Fruit fly (Drosophila melanogaster) whole organism, embryonic: ENCODE data around the gene CG8419.
A peak's percentile ranks its signal among the peaks of the same experiment; 100 is the strongest.

ENCODE experiments used
- Asciz ChIP-seq: fragments of 200-800 bp; sonication (Bioruptor generic); optimal IDR thresholded peaks from 2 replicates; lab custom pipeline; 2017; ENCODE audit warnings: missing biosample characterization, mild to moderate bottlenecking, missing genetic modification characterization, missing genetic modification reagents
- B-H1 ChIP-seq: fragments of 200-800 bp; sonication (Bioruptor generic); IDR thresholded peaks from 3 replicates; pipeline ENCODE4 v1.3.6; 2022; ENCODE audit warnings: missing biosample characterization, missing genetic modification characterization
- BEAF-32 ChIP-seq: fragments of 200-800 bp; sonication (Bioruptor generic); optimal IDR thresholded peaks from 3 replicates; lab custom pipeline; 2017; ENCODE audit warnings: missing biosample characterization, missing genetic modification characterization, mild to moderate bottlenecking, moderate library complexity, missing genetic modification reagents
- BtbVII ChIP-seq: fragments of 200-800 bp; sonication (Bioruptor generic); optimal IDR thresholded peaks from 3 replicates; lab custom pipeline; 2017; ENCODE audit warnings: missing biosample characterization, mild to moderate bottlenecking, missing genetic modification characterization
- CG10274 ChIP-seq: fragments of 200-800 bp; sonication (Bioruptor generic); optimal IDR thresholded peaks from 3 replicates; lab custom pipeline; 2017; ENCODE audit warnings: missing biosample characterization, mild to moderate bottlenecking, missing genetic modification characterization
- CG10565 ChIP-seq: fragments of 200-800 bp; sonication (Bioruptor generic); optimal IDR thresholded peaks from 3 replicates; lab custom pipeline; 2016; ENCODE audit warnings: missing biosample characterization, mild to moderate bottlenecking, missing genetic modification characterization
- CG11247 ChIP-seq: fragments of 200-800 bp; sonication (Bioruptor generic); IDR thresholded peaks from 2 replicates; pipeline ENCODE4 v1.3.6; 2022; ENCODE audit warnings: missing biosample characterization, missing genetic modification characterization
- CG11723 ChIP-seq: fragments of 200-800 bp; sonication (Bioruptor generic); optimal IDR thresholded peaks from 2 replicates; lab custom pipeline; 2017; ENCODE audit warnings: missing biosample characterization, mild to moderate bottlenecking, missing genetic modification characterization
- CG12769 ChIP-seq: fragments of 200-800 bp; sonication (Bioruptor generic); optimal IDR thresholded peaks from 2 replicates; lab custom pipeline; 2019; ENCODE audit warnings: missing biosample characterization, mild to moderate bottlenecking, missing genetic modification characterization, moderate library complexity
- CG13287 ChIP-seq: fragments of 200-800 bp; sonication (Bioruptor generic); IDR thresholded peaks from 2 replicates; pipeline ENCODE4 v1.3.6; 2022; ENCODE audit warnings: missing biosample characterization, missing genetic modification characterization; ENCODE audit not compliant: partially characterized antibody
- CG14667 ChIP-seq: fragments of 200-800 bp; sonication (Bioruptor generic); IDR thresholded peaks from 2 replicates; pipeline ENCODE4 v1.3.6; 2022; ENCODE audit warnings: missing biosample characterization, missing genetic modification characterization
- CG1602 ChIP-seq: fragments of 200-800 bp; sonication (Bioruptor generic); optimal IDR thresholded peaks from 3 replicates; lab custom pipeline; 2016; ENCODE audit warnings: missing biosample characterization, missing genetic modification characterization
- CG17186 ChIP-seq: fragments of 200-800 bp; sonication (Bioruptor generic); optimal IDR thresholded peaks from 3 replicates; lab custom pipeline; 2017; ENCODE audit warnings: missing biosample characterization, missing genetic modification reagents, missing genetic modification characterization
- CG18619 ChIP-seq: fragments of 200-800 bp; sonication (Bioruptor generic); optimal IDR thresholded peaks from 3 replicates; lab custom pipeline; 2017; ENCODE audit warnings: missing biosample characterization, mild to moderate bottlenecking, missing genetic modification characterization
- CG30020 ChIP-seq: fragments of 200-800 bp; optimal IDR thresholded peaks from 2 replicates; lab custom pipeline; 2019; ENCODE audit warnings: missing biosample characterization, mild to moderate bottlenecking, missing genetic modification characterization, moderate library complexity
- CG3163 ChIP-seq: fragments of 200-800 bp; sonication (Bioruptor generic); optimal IDR thresholded peaks from 3 replicates; lab custom pipeline; 2016; ENCODE audit warnings: missing biosample characterization, missing genetic modification characterization
- CG32532 ChIP-seq: fragments of 200-800 bp; sonication (Bioruptor generic); IDR thresholded peaks from 2 replicates; pipeline ENCODE4 v1.3.6; 2022; ENCODE audit warnings: missing biosample characterization, missing genetic modification characterization
- CG4617 ChIP-seq: fragments of 200-800 bp; sonication (Bioruptor generic); optimal IDR thresholded peaks from 3 replicates; lab custom pipeline; 2016; ENCODE audit warnings: missing biosample characterization, missing genetic modification characterization, borderline replicate concordance
- CG9215 ChIP-seq: fragments of 200-800 bp; sonication (Bioruptor generic); IDR thresholded peaks from 2 replicates; pipeline ENCODE4 v1.3.6; 2022; ENCODE audit warnings: missing biosample characterization, missing genetic modification characterization
- CG9817 ChIP-seq: fragments of 200-800 bp; sonication (Bioruptor generic); optimal IDR thresholded peaks from 2 replicates; lab custom pipeline; 2018; ENCODE audit warnings: missing biosample characterization, mild to moderate bottlenecking, missing genetic modification characterization, moderate library complexity
- D19B ChIP-seq: fragments of 200-800 bp; sonication (Bioruptor generic); optimal IDR thresholded peaks from 2 replicates; lab custom pipeline; 2017; ENCODE audit warnings: missing biosample characterization, mild to moderate bottlenecking, missing genetic modification characterization
- Elba2 ChIP-seq: fragments of 200-800 bp; sonication (Bioruptor generic); optimal IDR thresholded peaks from 3 replicates; lab custom pipeline; 2016; ENCODE audit warnings: missing biosample characterization, missing genetic modification characterization
- MESR4 ChIP-seq: fragments of 200-800 bp; sonication (Bioruptor generic); optimal IDR thresholded peaks from 2 replicates; lab custom pipeline; 2018; ENCODE audit warnings: missing biosample characterization, mild to moderate bottlenecking, missing genetic modification characterization, moderate library complexity
- NC2α ChIP-seq: fragments of 200-800 bp; sonication (Bioruptor generic); optimal IDR thresholded peaks from 2 replicates; lab custom pipeline; 2016; ENCODE audit warnings: missing biosample characterization, missing genetic modification characterization
- YL-1 ChIP-seq: fragments of 200-800 bp; sonication (Bioruptor generic); optimal IDR thresholded peaks from 3 replicates; lab custom pipeline; 2017; ENCODE audit warnings: missing biosample characterization, mild to moderate bottlenecking, missing genetic modification characterization
- abd-A ChIP-seq: fragments of 200-800 bp; sonication (Bioruptor generic); optimal IDR thresholded peaks from 3 replicates; lab custom pipeline; 2019; ENCODE audit warnings: missing biosample characterization, mild to moderate bottlenecking, missing genetic modification characterization, moderate library complexity
- bbx ChIP-seq: fragments of 200-800 bp; sonication (Bioruptor generic); IDR thresholded peaks from 2 replicates; pipeline ENCODE4 v1.3.6; 2022; ENCODE audit warnings: missing biosample characterization, missing genetic modification characterization; ENCODE audit not compliant: partially characterized antibody
- bcd ChIP-seq: fragments of 200-800 bp; sonication (Bioruptor generic); optimal IDR thresholded peaks from 2 replicates; lab custom pipeline; 2017; ENCODE audit warnings: missing biosample characterization, mild to moderate bottlenecking, missing genetic modification characterization
- caup ChIP-seq: fragments of 200-800 bp; sonication (Bioruptor generic); optimal IDR thresholded peaks from 3 replicates; lab custom pipeline; 2017; ENCODE audit warnings: missing biosample characterization, mild to moderate bottlenecking, missing genetic modification characterization, moderate library complexity; ENCODE audit not compliant: severe bottlenecking
- cg ChIP-seq: fragments of 200-800 bp; sonication (Bioruptor generic); optimal IDR thresholded peaks from 3 replicates; lab custom pipeline; 2019; ENCODE audit warnings: missing biosample characterization, mild to moderate bottlenecking, missing genetic modification characterization, moderate library complexity
- chinmo ChIP-seq: fragments of 200-800 bp; sonication (Bioruptor generic); IDR thresholded peaks from 4 replicates; pipeline ENCODE4 v1.3.6; 2022; ENCODE audit warnings: missing biosample characterization, missing genetic modification characterization; ENCODE audit not compliant: partially characterized antibody
- crol ChIP-seq: fragments of 200-800 bp; sonication (Bioruptor generic); IDR thresholded peaks from 2 replicates; pipeline ENCODE4 v1.3.6; 2022; ENCODE audit warnings: missing biosample characterization, missing genetic modification characterization
- cwo ChIP-seq: fragments of 200-800 bp; sonication (Bioruptor generic); optimal IDR thresholded peaks from 3 replicates; lab custom pipeline; 2017; ENCODE audit warnings: missing biosample characterization, missing genetic modification characterization, mild to moderate bottlenecking, moderate library complexity, missing genetic modification reagents
- eyg ChIP-seq: fragments of 200-800 bp; sonication (Bioruptor generic); optimal IDR thresholded peaks from 3 replicates; lab custom pipeline; 2016; ENCODE audit warnings: missing biosample characterization, missing genetic modification characterization
- ftz-f1 ChIP-seq: fragments of 200-800 bp; sonication (Bioruptor generic); optimal IDR thresholded peaks from 2 replicates; lab custom pipeline; 2016; ENCODE audit warnings: missing biosample characterization, missing genetic modification characterization
- h ChIP-seq: fragments of >200 bp; optimal IDR thresholded peaks from 2 replicates; lab custom pipeline; 2017
- kay ChIP-seq: fragments of 200-800 bp; sonication (Bioruptor generic); optimal IDR thresholded peaks from 2 replicates; lab custom pipeline; 2016; ENCODE audit warnings: missing biosample characterization, missing genetic modification characterization
- knrl ChIP-seq: fragments of 200-800 bp; sonication (Bioruptor generic); IDR thresholded peaks from 3 replicates; pipeline ENCODE4 v1.3.6; 2022; ENCODE audit warnings: missing biosample characterization, missing genetic modification characterization; ENCODE audit not compliant: partially characterized antibody
- mam ChIP-seq: fragments of 200-800 bp; sonication (Bioruptor generic); optimal IDR thresholded peaks from 3 replicates; lab custom pipeline; 2016; ENCODE audit warnings: missing biosample characterization, missing genetic modification characterization
- mirr ChIP-seq: fragments of 200-800 bp; sonication (Bioruptor generic); optimal IDR thresholded peaks from 3 replicates; lab custom pipeline; 2018; ENCODE audit warnings: missing biosample characterization, mild to moderate bottlenecking, missing genetic modification characterization
- rib ChIP-seq: fragments of 200-800 bp; sonication (Bioruptor generic); IDR thresholded peaks from 2 replicates; pipeline ENCODE4 v1.3.6; 2022; ENCODE audit warnings: missing biosample characterization, missing genetic modification characterization
- sc ChIP-seq, 3 experiments: fragments of >200 bp in 2 of 3; fragments of 200-800 bp in 1 of 3; sonication (Bioruptor generic) in 1 of 3; optimal IDR thresholded peaks; 2 replicates in 2 of 3; 3 replicates in 1 of 3; lab custom pipeline; 2017; ENCODE audit warnings: mild to moderate bottlenecking in 1 of 3, missing biosample characterization in 1 of 3, missing genetic modification characterization in 1 of 3, missing genetic modification reagents in 1 of 3
- scrt ChIP-seq: fragments of 200-800 bp; sonication (Bioruptor generic); optimal IDR thresholded peaks from 2 replicates; lab custom pipeline; 2018; ENCODE audit warnings: missing biosample characterization, mild to moderate bottlenecking, missing genetic modification characterization, moderate library complexity
- sd ChIP-seq: fragments of 200-800 bp; sonication (Bioruptor generic); optimal IDR thresholded peaks from 3 replicates; lab custom pipeline; 2018; ENCODE audit warnings: missing biosample characterization, mild to moderate bottlenecking, missing genetic modification characterization, moderate library complexity
- trh ChIP-seq: fragments of 200-800 bp; sonication (Bioruptor generic); optimal IDR thresholded peaks from 2 replicates; lab custom pipeline; 2016; ENCODE audit warnings: missing biosample characterization, missing genetic modification characterization
- unc-4 ChIP-seq: fragments of 200-800 bp; sonication (Bioruptor generic); IDR thresholded peaks from 2 replicates; pipeline ENCODE4 v1.3.6; 2022; ENCODE audit warnings: missing biosample characterization, missing genetic modification characterization; ENCODE audit not compliant: partially characterized antibody
- usp ChIP-seq: fragments of >200 bp; optimal IDR thresholded peaks from 2 replicates; lab custom pipeline; 2017; ENCODE audit warnings: missing biosample characterization, missing genetic modification characterization
- wor ChIP-seq: fragments of 200-800 bp; sonication (Bioruptor generic); IDR thresholded peaks from 2 replicates; pipeline ENCODE4 v1.3.6; 2022; ENCODE audit warnings: missing biosample characterization, missing genetic modification characterization
- zen2 ChIP-seq: fragments of 200-800 bp; sonication (Bioruptor generic); IDR thresholded peaks from 3 replicates; pipeline ENCODE4 v1.3.6; 2022; ENCODE audit warnings: missing biosample characterization, missing genetic modification characterization; ENCODE audit not compliant: partially characterized antibody

CG8419 gene

DNA sequence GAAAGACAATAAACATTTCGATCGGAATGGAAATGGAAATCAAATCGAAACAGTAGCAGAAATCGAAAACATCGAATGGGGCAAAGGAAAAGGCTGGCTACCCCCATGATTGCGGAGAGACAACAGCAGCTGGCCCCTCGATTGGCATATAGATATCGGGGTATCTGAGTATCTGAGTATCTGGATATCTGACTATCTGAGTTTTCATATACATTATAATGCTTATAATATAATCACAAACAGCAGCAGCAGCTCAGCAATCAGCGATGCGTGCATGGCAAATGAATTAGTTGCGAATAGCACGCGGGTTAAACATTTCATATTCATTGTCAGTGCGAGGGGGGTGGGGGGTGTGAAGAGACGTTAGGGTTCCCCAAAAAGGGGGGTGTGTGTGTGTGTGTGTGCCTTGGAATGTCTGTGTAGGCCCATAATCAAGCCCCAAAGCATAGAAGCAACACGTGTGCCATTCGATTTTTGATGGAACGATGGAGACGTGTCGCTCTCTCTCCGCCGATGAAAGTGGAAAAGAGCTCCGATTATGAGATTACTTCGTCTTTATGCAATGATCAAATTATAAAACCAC, 35.3 kb upstream of the CG8419 start (continued):
- TF ChIP-seq Asciz (GFP tag; lab: Kevin White, UChicago) = no peak
- TF ChIP-seq zen2 (GFP tag; lab: Robert Waterston, UW) = no peak
- TF ChIP-seq CG13287 (GFP tag; lab: Robert Waterston, UW) = no peak
- TF ChIP-seq Elba2 = no peak
- TF ChIP-seq chinmo (GFP tag; lab: Robert Waterston, UW) = 0 out of 4 replicates have a peak, but pooled peaks have one; percentile 26
- TF ChIP-seq mirr (GFP tag; lab: Kevin White, UChicago) = peak; percentile 30
- TF ChIP-seq unc-4 (GFP tag; lab: Robert Waterston, UW) = no peak
- TF ChIP-seq YL-1 (GFP tag; lab: Kevin White, UChicago) = no peak
- TF ChIP-seq scrt = peak; percentile 22
- TF ChIP-seq ftz-f1 = no peak
- TF ChIP-seq CG9215 (GFP tag; lab: Robert Waterston, UW) = no peak
- TF ChIP-seq bcd (GFP tag; lab: Kevin White, UChicago) = no peak
- no peak for TF ChIP-seq trh (GFP tag; lab: Kevin White, UChicago)
- no peak for TF ChIP-seq CG30020 (tag; lab: Kevin White, UChicago)
- no peak for TF ChIP-seq CG11723
- TF ChIP-seq CG4617 (GFP tag; lab: Kevin White, UChicago) = no peak
- no peak for TF ChIP-seq CG18619 (GFP tag; lab: Kevin White, UChicago)
- TF ChIP-seq h (lab: Kevin White, UChicago) = no peak
- TF ChIP-seq eyg (GFP tag; lab: Kevin White, UChicago) = no peak
- no peak for TF ChIP-seq NC2α
- TF ChIP-seq rib (GFP tag; lab: Robert Waterston, UW) = 0 out of 2 replicates have a peak, but pooled peaks have one; percentile 35
- no peak for TF ChIP-seq CG10565 (GFP tag; lab: Kevin White, UChicago)
- TF ChIP-seq CG9817 (tag; lab: Kevin White, UChicago) = no peak
- TF ChIP-seq wor = no peak
- no peak for TF ChIP-seq kay
- TF ChIP-seq B-H1 (GFP tag; lab: Robert Waterston, UW) = no peak
- TF ChIP-seq CG1602 (GFP tag; lab: Kevin White, UChicago) = no peak
- TF ChIP-seq CG10274 (GFP tag; lab: Kevin White, UChicago) = no peak
- peak; percentile 83 for TF ChIP-seq crol (GFP tag; lab: Robert Waterston, UW)
- no peak for TF ChIP-seq caup
- no peak for TF ChIP-seq BtbVII (GFP tag; lab: Kevin White, UChicago)
- TF ChIP-seq CG32532 (GFP tag; lab: Robert Waterston, UW) = peak; percentile 43; the same call in 1 of the 2 replicates
- no peak for TF ChIP-seq BEAF-32 (GFP tag; lab: Kevin White, UChicago)
- TF ChIP-seq sc (optimal IDR thresholded peaks at IDR 0.05; lab: Kevin White, UChicago) = no peak
- no peak for TF ChIP-seq sc (GFP tag; optimal IDR thresholded peaks at IDR 0.05; lab: Kevin White, UChicago)
- TF ChIP-seq CG3163 (GFP tag; lab: Kevin White, UChicago) = no peak
- no peak for TF ChIP-seq D19B
- TF ChIP-seq CG17186 (GFP tag; lab: Kevin White, UChicago) = no peak
- no peak for TF ChIP-seq mam (GFP tag; lab: Kevin White, UChicago)
- peak; percentile 37 for TF ChIP-seq CG12769
- peak; percentile 93 for TF ChIP-seq sd
- peak; percentile 22 for TF ChIP-seq abd-A (tag; lab: Kevin White, UChicago)
- peak; percentile 36 for TF ChIP-seq cg (GFP tag; lab: Kevin White, UChicago)
- TF ChIP-seq cwo = peak; percentile 49
- no peak for TF ChIP-seq bbx (GFP tag; lab: Robert Waterston, UW)
- no peak for TF ChIP-seq MESR4 (GFP tag; lab: Kevin White, UChicago)
- TF ChIP-seq knrl (GFP tag; lab: Robert Waterston, UW) = no peak
- TF ChIP-seq CG11247 = no peak
- no peak for TF ChIP-seq CG14667 (GFP tag; lab: Robert Waterston, UW)
- TF ChIP-seq usp (GFP tag; lab: Kevin White, UChicago) = no peak
